Worm (Caenorhabditis elegans): ENCODE results near the gene nsph-3.1.
"Not testable (repeated sequence)": the region's sequence is repeated elsewhere in the genome, so short reads cannot be mapped to it uniquely, and the experiment has no call there.

DNA sequence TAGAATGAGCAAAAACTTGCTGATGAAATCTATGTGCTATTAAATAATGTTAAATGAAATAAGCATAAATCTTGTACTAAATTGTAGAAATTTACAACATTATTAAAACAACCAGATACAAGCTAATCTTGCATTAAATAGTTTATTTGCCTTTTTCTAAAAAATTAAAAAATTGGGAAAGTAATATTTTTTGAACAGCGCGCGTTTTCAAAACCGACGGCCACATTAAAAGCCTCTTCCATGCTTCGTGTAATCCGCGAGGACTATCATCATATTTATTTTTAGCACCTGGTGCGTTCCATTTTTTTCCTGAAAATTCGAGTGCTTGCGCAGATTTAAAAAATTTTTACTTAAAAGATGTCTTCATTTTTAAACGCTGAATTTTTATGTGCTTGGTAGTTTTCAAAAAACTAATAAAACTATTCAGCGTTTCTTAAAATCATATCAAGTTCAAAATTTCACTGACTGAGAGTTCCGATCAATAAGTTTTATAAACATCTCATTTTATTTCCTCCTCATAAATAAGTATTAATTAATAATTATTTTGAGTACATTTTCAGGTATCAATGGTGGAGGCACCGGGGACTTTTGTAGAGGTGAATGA lies 37.8 kb downstream of the nsph-3.1 start, which contains the start of gene Y43E12A.3:
- TF ChIP-seq T20F7.1 (GFP tag; optimal IDR thresholded peaks at IDR 0.05); F37D6.2 (tag; optimal IDR thresholded peaks at IDR 0.05); ama-1 (optimal IDR thresholded peaks at IDR 0.05); aly-2 (tag; optimal IDR thresholded peaks at IDR 0.05); dmd-8 (GFP tag; IDR thresholded peaks at IDR 0.05); nhr-11 (tag; optimal IDR thresholded peaks at IDR 0.05): not testable (repeated sequence)
